Worm (Caenorhabditis elegans): ENCODE results near the gene F31E8.5.

DNA sequence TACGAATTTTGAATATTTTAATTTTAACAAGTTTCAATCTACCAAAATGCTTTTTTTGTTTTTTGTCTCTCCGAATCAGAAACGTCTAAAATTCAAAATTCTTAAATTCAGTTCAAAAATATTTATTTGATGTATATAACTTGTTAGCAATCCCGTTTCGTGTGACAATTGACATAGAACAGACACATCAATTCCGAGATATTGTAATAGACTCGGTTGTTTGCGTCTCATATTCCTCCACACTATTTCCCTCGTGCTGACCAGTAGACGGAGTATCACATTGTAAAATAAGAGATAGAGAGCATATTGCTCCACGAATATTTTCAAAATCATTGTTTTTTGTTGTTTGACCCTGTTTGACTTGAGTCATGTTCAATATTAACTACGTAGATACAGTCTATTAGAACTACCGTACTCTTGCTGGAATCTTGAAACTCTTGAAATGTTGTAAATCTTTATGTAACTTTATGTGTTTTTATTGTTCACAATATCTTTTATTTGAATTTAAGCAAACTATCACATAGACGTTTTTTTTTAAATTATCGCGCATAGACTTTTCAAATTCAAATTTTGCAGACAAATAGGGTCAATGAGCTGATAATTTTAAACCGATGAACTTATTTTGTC is 18.3 kb downstream of the F31E8.5 start, which contains the start of gene T13C2.3:
- TF ChIP-seq flt-1 (GFP tag; IDR thresholded peaks at IDR 0.05): no peak
- no peak for TF ChIP-seq klf-2 (GFP tag; conservative IDR thresholded peaks at IDR 0.05)
- no peak for TF ChIP-seq T22C8.4 (GFP tag; IDR thresholded peaks at IDR 0.05)
- TF ChIP-seq cog-1 (tag; optimal IDR thresholded peaks at IDR 0.05): no peak
- TF ChIP-seq ztf-29 (GFP tag; IDR thresholded peaks at IDR 0.05): no peak
- no peak for TF ChIP-seq tab-1 (GFP tag; IDR thresholded peaks at IDR 0.05)
- no peak for TF ChIP-seq med-1 (GFP tag; optimal IDR thresholded peaks at IDR 0.05; ENCODE audit: insufficient read depth)
- TF ChIP-seq ref-1 (GFP tag; conservative IDR thresholded peaks at IDR 0.05): no peak
